Fruit fly (Drosophila melanogaster) whole organism, pupa: Measurements from ENCODE around the gene CG4465.

Experiments
- CG10348 ChIP-seq: fragments of 200-800 bp; sonication (Bioruptor generic); IDR thresholded peaks from 2 replicates; pipeline ENCODE4 v1.3.6; 2022; ENCODE audit warnings: missing biosample characterization, missing genetic modification characterization
- CG17806 ChIP-seq: fragments of 200-800 bp; sonication (Bioruptor generic); optimal IDR thresholded peaks from 2 replicates; lab custom pipeline; 2018; ENCODE audit warnings: missing biosample characterization, mild to moderate bottlenecking, missing genetic modification characterization, moderate library complexity
- CG32121 ChIP-seq: fragments of 200-800 bp; sonication (Bioruptor generic); IDR thresholded peaks from 2 replicates; pipeline ENCODE4 v1.3.6; 2022; ENCODE audit warnings: missing biosample characterization, missing genetic modification characterization
- CG8159 ChIP-seq: fragments of 200-800 bp; sonication (Bioruptor generic); optimal IDR thresholded peaks from 3 replicates; lab custom pipeline; 2018; ENCODE audit warnings: missing biosample characterization, mild to moderate bottlenecking, missing genetic modification characterization, moderate library complexity
- CG8301 ChIP-seq: fragments of 200-800 bp; sonication (Bioruptor generic); optimal IDR thresholded peaks from 2 replicates; lab custom pipeline; 2018; ENCODE audit warnings: missing biosample characterization, mild to moderate bottlenecking, missing genetic modification characterization
- D1 ChIP-seq: fragments of 200-800 bp; sonication (Bioruptor generic); optimal IDR thresholded peaks from 2 replicates; lab custom pipeline; 2018; ENCODE audit warnings: missing biosample characterization, mild to moderate bottlenecking, missing genetic modification characterization, moderate library complexity
- Pif1B ChIP-seq: fragments of 200-800 bp; sonication (Bioruptor generic); optimal IDR thresholded peaks from 3 replicates; lab custom pipeline; 2016; ENCODE audit warnings: missing biosample characterization, missing genetic modification characterization
- fd96Ca ChIP-seq: fragments of 200-800 bp; sonication (Bioruptor generic); IDR thresholded peaks from 3 replicates; pipeline ENCODE4 v1.3.6; 2022; ENCODE audit warnings: missing biosample characterization, missing genetic modification characterization
- gl ChIP-seq: fragments of 200-800 bp; sonication (Bioruptor generic); optimal IDR thresholded peaks from 2 replicates; lab custom pipeline; 2018; ENCODE audit warnings: missing biosample characterization, mild to moderate bottlenecking, missing genetic modification characterization

DNA sequence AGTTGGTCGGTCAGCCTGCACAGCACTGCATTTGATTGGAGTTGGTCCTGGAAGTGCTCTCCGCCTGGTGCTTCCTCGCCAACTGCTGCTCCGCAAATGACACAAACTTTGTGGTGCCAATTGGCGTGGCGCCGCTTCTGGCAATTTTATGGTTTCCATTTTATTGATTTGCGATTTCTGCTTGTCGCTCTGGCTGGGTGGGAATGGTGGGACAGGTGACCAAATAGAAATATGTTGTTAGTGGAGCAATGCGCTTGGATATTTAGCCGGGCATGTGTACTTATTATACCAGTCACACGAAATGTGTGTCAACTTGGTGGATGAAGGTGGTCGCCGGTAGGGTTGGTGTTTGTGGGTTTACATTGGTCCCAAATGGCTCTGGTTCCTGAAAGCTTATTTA is 2.3 kb downstream of the CG4465 start, which contains the start of the genes Xport-A and Xport-B:
- TF ChIP-seq gl = no peak
- no peak for TF ChIP-seq CG10348 (GFP tag; lab: Robert Waterston, UW)
- TF ChIP-seq fd96Ca (GFP tag; lab: Robert Waterston, UW) = no peak
- no peak for TF ChIP-seq CG8159 (tag; lab: Kevin White, UChicago)
- TF ChIP-seq CG17806 = no peak
- TF ChIP-seq CG32121 (GFP tag; lab: Robert Waterston, UW) = no peak
- no peak for TF ChIP-seq D1 (tag; lab: Kevin White, UChicago)
- TF ChIP-seq CG8301 = no peak
- no peak for TF ChIP-seq Pif1B (GFP tag; lab: Kevin White, UChicago)
